Worm (Caenorhabditis elegans) whole organism, L2 larva: ENCODE data around the gene C23G10.2.

Experiments used
- C34F6.9 ChIP-seq: fragments of 150-350 bp; optimal IDR thresholded peaks from 2 replicates; lab custom pipeline; 2014; ENCODE audit warnings: missing biosample characterization, missing genetic modification characterization
- F13H6.1 ChIP-seq: sonication (generic microtip); optimal IDR thresholded peaks from 2 replicates; lab custom pipeline; 2016; ENCODE audit warnings: missing genetic modification characterization, missing compliant biosample characterization
- R02D3.7 ChIP-seq: fragments of 150-350 bp; optimal IDR thresholded peaks from 2 replicates; lab custom pipeline; 2014; ENCODE audit warnings: missing biosample characterization, missing genetic modification characterization
- Y55F3AM.14 ChIP-seq: fragments of 200-800 bp; sonication (Bioruptor generic); optimal IDR thresholded peaks from 2 replicates; lab custom pipeline; 2018; ENCODE audit warnings: mild to moderate bottlenecking, missing genetic modification characterization, missing compliant biosample characterization
- ZK546.5 ChIP-seq: sonication (generic microtip); optimal IDR thresholded peaks from 2 replicates; lab custom pipeline; 2017; ENCODE audit warnings: missing biosample characterization, missing genetic modification characterization
- alr-1 ChIP-seq: fragments of 150-350 bp; optimal IDR thresholded peaks from 2 replicates; lab custom pipeline; 2014; ENCODE audit warnings: missing biosample characterization, missing genetic modification characterization
- aly-2 ChIP-seq: fragments of 150-350 bp; optimal IDR thresholded peaks from 2 replicates; lab custom pipeline; 2014; ENCODE audit warnings: missing biosample characterization, missing genetic modification characterization
- ama-1 ChIP-seq: fragments of 150-350 bp; optimal IDR thresholded peaks from 2 replicates; lab custom pipeline; 2018; ENCODE audit warnings: inconsistent platforms
- blmp-1 ChIP-seq: sonication (generic microtip); optimal IDR thresholded peaks from 2 replicates; lab custom pipeline; 2017; ENCODE audit warnings: missing genetic modification characterization, mild to moderate bottlenecking, missing compliant biosample characterization, antibody characterized with exemption, moderate library complexity; ENCODE audit not compliant: insufficient read depth
- ceh-16 ChIP-seq: fragments of 150-350 bp; optimal IDR thresholded peaks from 2 replicates; lab custom pipeline; 2014; ENCODE audit warnings: missing biosample characterization, missing genetic modification characterization
- ceh-82 ChIP-seq: fragments of 150-350 bp; optimal IDR thresholded peaks from 2 replicates; lab custom pipeline; 2014; ENCODE audit warnings: missing biosample characterization, missing genetic modification characterization
- crh-2 ChIP-seq: sonication (generic microtip); optimal IDR thresholded peaks from 2 replicates; lab custom pipeline; 2017; ENCODE audit warnings: missing biosample characterization, missing genetic modification characterization
- dmd-4 ChIP-seq: sonication (generic microtip); optimal IDR thresholded peaks from 2 replicates; lab custom pipeline; 2017; ENCODE audit warnings: missing biosample characterization, missing genetic modification characterization
- egl-27 ChIP-seq: sonication (generic microtip); optimal IDR thresholded peaks from 3 replicates; lab custom pipeline; 2017; ENCODE audit warnings: missing biosample characterization, missing genetic modification reagents, missing genetic modification characterization
- elt-1 ChIP-seq: fragments of 150-350 bp; optimal IDR thresholded peaks from 2 replicates; lab custom pipeline; 2014; ENCODE audit warnings: missing biosample characterization, missing genetic modification characterization
- elt-3 ChIP-seq: sonication (generic microtip); optimal IDR thresholded peaks from 2 replicates; lab custom pipeline; 2017; ENCODE audit warnings: missing biosample characterization, missing genetic modification characterization
- fos-1 ChIP-seq: fragments of 150-350 bp; optimal IDR thresholded peaks from 2 replicates; lab custom pipeline; 2014; ENCODE audit warnings: missing biosample characterization, missing genetic modification characterization
- gmeb-1 ChIP-seq: fragments of 150-350 bp; optimal IDR thresholded peaks from 2 replicates; lab custom pipeline; 2014; ENCODE audit warnings: missing biosample characterization, missing genetic modification characterization
- lin-11 ChIP-seq: fragments of 150-350 bp; sonication (generic microtip); optimal IDR thresholded peaks from 2 replicates; lab custom pipeline; 2014; ENCODE audit warnings: missing biosample characterization, missing genetic modification characterization, inconsistent platforms, mixed read lengths
- lin-13 ChIP-seq: fragments of 150-350 bp; optimal IDR thresholded peaks from 2 replicates; lab custom pipeline; 2014; ENCODE audit warnings: missing biosample characterization, missing genetic modification reagents, missing genetic modification characterization
- lin-39 ChIP-seq: fragments of 150-350 bp; optimal IDR thresholded peaks from 2 replicates; lab custom pipeline; 2014; ENCODE audit warnings: missing biosample characterization, missing genetic modification reagents, missing genetic modification characterization
- lsy-2 ChIP-seq, 2 experiments: fragments of 150-350 bp in 1 of 2; sonication (generic microtip) in 1 of 2; optimal IDR thresholded peaks; 2 replicates each; lab custom pipeline; 2014 to 2017; ENCODE audit warnings: missing biosample characterization in 2 of 2, missing genetic modification characterization in 2 of 2
- mab-5 ChIP-seq: fragments of 150-350 bp; optimal IDR thresholded peaks from 2 replicates; lab custom pipeline; 2014; ENCODE audit warnings: missing biosample characterization, missing genetic modification characterization
- mbf-1 ChIP-seq: sonication (generic microtip); optimal IDR thresholded peaks from 2 replicates; lab custom pipeline; 2017; ENCODE audit warnings: missing biosample characterization, missing genetic modification characterization
- mdl-1 ChIP-seq, 2 experiments: fragments of 150-350 bp in 1 of 2; sonication (generic microtip) in 1 of 2; optimal IDR thresholded peaks; 2 replicates each; lab custom pipeline; 2017; ENCODE audit warnings: missing biosample characterization in 2 of 2, missing genetic modification characterization in 2 of 2
- nhr-10 ChIP-seq: sonication (generic microtip); optimal IDR thresholded peaks from 2 replicates; lab custom pipeline; 2017; ENCODE audit warnings: missing biosample characterization, missing genetic modification characterization
- nhr-11 ChIP-seq: fragments of 150-350 bp; optimal IDR thresholded peaks from 2 replicates; lab custom pipeline; 2014; ENCODE audit warnings: missing biosample characterization, missing genetic modification characterization
- nhr-12 ChIP-seq: fragments of 150-350 bp; optimal IDR thresholded peaks from 2 replicates; lab custom pipeline; 2014; ENCODE audit warnings: missing biosample characterization, missing genetic modification characterization
- nhr-129 ChIP-seq: fragments of 150-350 bp; optimal IDR thresholded peaks from 2 replicates; lab custom pipeline; 2014; ENCODE audit warnings: missing biosample characterization, missing genetic modification characterization
- nhr-21 ChIP-seq: fragments of 150-350 bp; optimal IDR thresholded peaks from 2 replicates; lab custom pipeline; 2014; ENCODE audit warnings: missing biosample characterization, missing genetic modification characterization
- nhr-23 ChIP-seq: fragments of 150-350 bp; optimal IDR thresholded peaks from 2 replicates; lab custom pipeline; 2014; ENCODE audit warnings: missing biosample characterization, missing genetic modification reagents, missing genetic modification characterization
- nhr-237 ChIP-seq: fragments of 150-350 bp; optimal IDR thresholded peaks from 2 replicates; lab custom pipeline; 2014; ENCODE audit warnings: missing biosample characterization, missing genetic modification characterization
- nhr-25 ChIP-seq: fragments of 150-350 bp; sonication (generic microtip); optimal IDR thresholded peaks from 3 replicates; lab custom pipeline; 2014; ENCODE audit warnings: missing biosample characterization, missing genetic modification characterization
- nhr-6 ChIP-seq: fragments of 150-350 bp; optimal IDR thresholded peaks from 2 replicates; lab custom pipeline; 2014; ENCODE audit warnings: missing biosample characterization, missing genetic modification characterization
- nhr-77 ChIP-seq: fragments of 150-350 bp; optimal IDR thresholded peaks from 2 replicates; lab custom pipeline; 2014; ENCODE audit warnings: missing biosample characterization, missing genetic modification characterization
- peb-1 ChIP-seq: fragments of 150-350 bp; optimal IDR thresholded peaks from 2 replicates; lab custom pipeline; 2014; ENCODE audit warnings: missing biosample characterization, missing genetic modification characterization
- sem-4 ChIP-seq: fragments of 150-350 bp; optimal IDR thresholded peaks from 2 replicates; lab custom pipeline; 2014; ENCODE audit warnings: missing biosample characterization, missing genetic modification reagents, missing genetic modification characterization
- skn-1 ChIP-seq: sonication (generic microtip); optimal IDR thresholded peaks from 2 replicates; lab custom pipeline; 2017; ENCODE audit warnings: missing biosample characterization, missing genetic modification characterization
- sma-3 ChIP-seq: sonication (generic microtip); optimal IDR thresholded peaks from 2 replicates; lab custom pipeline; 2016; ENCODE audit warnings: missing genetic modification reagents, missing genetic modification characterization, missing compliant biosample characterization
- sma-9 ChIP-seq, 2 experiments: fragments of 150-350 bp in 1 of 2; sonication (generic microtip) in 1 of 2; optimal IDR thresholded peaks; 2 replicates each; lab custom pipeline; 2014 to 2016; ENCODE audit warnings: missing genetic modification characterization in 2 of 2, mild to moderate bottlenecking in 1 of 2, missing biosample characterization in 1 of 2, missing compliant biosample characterization in 1 of 2, missing genetic modification reagents in 1 of 2, moderate library complexity in 1 of 2
- snpc-4 ChIP-seq: fragments of 150-350 bp; optimal IDR thresholded peaks from 2 replicates; lab custom pipeline; 2014; ENCODE audit warnings: missing biosample characterization, missing genetic modification characterization
- unc-39 ChIP-seq: fragments of 150-350 bp; optimal IDR thresholded peaks from 2 replicates; lab custom pipeline; 2014; ENCODE audit warnings: missing biosample characterization, missing genetic modification characterization
- unc-55 ChIP-seq: fragments of 150-350 bp; sonication (generic microtip); optimal IDR thresholded peaks from 3 replicates; lab custom pipeline; 2014; ENCODE audit warnings: missing biosample characterization, missing genetic modification reagents, missing genetic modification characterization
- unc-62 ChIP-seq: fragments of 150-350 bp; optimal IDR thresholded peaks from 2 replicates; lab custom pipeline; 2014; ENCODE audit warnings: missing biosample characterization, missing genetic modification reagents, missing genetic modification characterization
- zag-1 ChIP-seq: fragments of 150-350 bp; optimal IDR thresholded peaks from 2 replicates; lab custom pipeline; 2014; ENCODE audit warnings: missing biosample characterization, missing genetic modification characterization
- ztf-1 ChIP-seq: fragments of 200-800 bp; sonication (Bioruptor generic); conservative IDR thresholded peaks from 2 replicates; pipeline ENCODE4 v1.3.6; 2022; ENCODE audit warnings: missing genetic modification characterization, missing compliant biosample characterization
- ztf-11 ChIP-seq: sonication (generic microtip); optimal IDR thresholded peaks from 2 replicates; lab custom pipeline; 2017; ENCODE audit warnings: missing biosample characterization, missing genetic modification characterization
- ztf-4 ChIP-seq: fragments of 150-350 bp; optimal IDR thresholded peaks from 2 replicates; lab custom pipeline; 2014; ENCODE audit warnings: missing biosample characterization, missing genetic modification characterization

The C23G10.2 gene

ce11 chrIII:6195718-6196117, 12.1 kb upstream of the C23G10.2 start:
- TF ChIP-seq nhr-21 (no peak), ztf-4 (tag; lab: Kevin White, UChicago) (no peak), ZK546.5 (no peak), crh-2 (tag; lab: Kevin White, UChicago) (no peak), nhr-23 (tag; lab: Kevin White, UChicago) (no peak), lin-13 (GFP tag; lab: Kevin White, UChicago) (no peak), mbf-1 (tag; lab: Kevin White, UChicago) (no peak), R02D3.7 (no peak), sma-9 (GFP tag; optimal IDR thresholded peaks at IDR 0.05; lab: Kevin White, UChicago) (no peak), sma-9 (tag; optimal IDR thresholded peaks at IDR 0.05; lab: Kevin White, UChicago) (no peak), unc-39 (no peak)

ce11 chrIII:6198378-6199234, 9.3 kb upstream of the C23G10.2 start, which contains the start of the genes C23G10.7 and rpn-2:
Gene C23G10.7 (minus strand): TSS chrIII:6198414.
Gene rpn-2 (plus strand): TSS chrIII:6199184.
- TF ChIP-seq nhr-21 (peak; percentile 20), alr-1 (tag; lab: Kevin White, UChicago) (no peak), nhr-77 (no peak), C34F6.9 (tag; lab: Kevin White, UChicago) (peak; percentile 87), gmeb-1 (tag; lab: Kevin White, UChicago) (peak; percentile 73), sma-3 (GFP tag; lab: Kevin White, UChicago) (peak; percentile 44), ztf-1 (GFP tag; lab: Robert Waterston, UW) (no peak), ceh-16 (no peak), F13H6.1 (peak; percentile 49), sma-9 (GFP tag; optimal IDR thresholded peaks at IDR 0.05; lab: Kevin White, UChicago) (peak; percentile 71), sma-9 (tag; optimal IDR thresholded peaks at IDR 0.05; lab: Kevin White, UChicago) (no peak), nhr-11 (tag; lab: Kevin White, UChicago) (no peak), peb-1 (tag; lab: Kevin White, UChicago) (no peak), fos-1 (tag; lab: Kevin White, UChicago) (peak; percentile 39), lin-11 (tag; lab: Kevin White, UChicago) (peak; percentile 50), ztf-11 (tag; lab: Kevin White, UChicago) (no peak), unc-55 (GFP tag; lab: Kevin White, UChicago) (no peak), snpc-4 (tag; lab: Kevin White, UChicago) (no peak), unc-39 (no peak), Y55F3AM.14 (no peak), sem-4 (tag; lab: Kevin White, UChicago) (no peak), unc-62 (no peak), nhr-237 (tag; lab: Kevin White, UChicago) (no peak), nhr-6 (no peak), ZK546.5 (no peak), skn-1 (peak; percentile 95), mab-5 (tag; lab: Kevin White, UChicago) (peak; percentile 3), ceh-82 (no peak), zag-1 (tag; lab: Kevin White, UChicago) (no peak), lin-39 (tag; lab: Kevin White, UChicago) (no peak), blmp-1 (tag; lab: Kevin White, UChicago) (no peak), ama-1 (peak; percentile 27), mdl-1 (tag; optimal IDR thresholded peaks at IDR 0.05; lab: Kevin White, UChicago) (no peak), lin-13 (GFP tag; lab: Kevin White, UChicago) (peak; percentile 45), ztf-4 (tag; lab: Kevin White, UChicago) (no peak), R02D3.7 (no peak), nhr-25 (tag; lab: Kevin White, UChicago) (peak; percentile 61), crh-2 (tag; lab: Kevin White, UChicago) (peak; percentile 46), aly-2 (tag; lab: Kevin White, UChicago) (no peak), elt-3 (no peak), lsy-2 (tag; optimal IDR thresholded peaks at IDR 0.05; lab: Kevin White, UChicago) (peak; percentile 76 to 88), nhr-129 (tag; lab: Kevin White, UChicago) (peak; percentile 49), dmd-4 (tag; lab: Kevin White, UChicago) (no peak), nhr-23 (tag; lab: Kevin White, UChicago) (no peak), nhr-10 (tag; lab: Kevin White, UChicago) (no peak), egl-27 (tag; lab: Kevin White, UChicago) (peak; percentile 19), mbf-1 (tag; lab: Kevin White, UChicago) (no peak), elt-1 (no peak), nhr-12 (tag; lab: Kevin White, UChicago) (no peak)
